Fruit fly (Drosophila melanogaster) whole organism, embryonic: Measurements from ENCODE around the gene caz.

Experiments used
- Asciz ChIP-seq: fragments of 200-800 bp; sonication (Bioruptor generic); optimal IDR thresholded peaks from 2 replicates; lab custom pipeline; 2017; ENCODE audit warnings: missing biosample characterization, mild to moderate bottlenecking, missing genetic modification characterization, missing genetic modification reagents
- B-H1 ChIP-seq: fragments of 200-800 bp; sonication (Bioruptor generic); IDR thresholded peaks from 3 replicates; pipeline ENCODE4 v1.3.6; 2022; ENCODE audit warnings: missing biosample characterization, missing genetic modification characterization
- B-H2 ChIP-seq: fragments of 200-800 bp; sonication (Bioruptor generic); optimal IDR thresholded peaks from 2 replicates; lab custom pipeline; 2018; ENCODE audit warnings: missing biosample characterization, mild to moderate bottlenecking, missing genetic modification characterization
- CG10147 ChIP-seq: fragments of 200-800 bp; sonication (Bioruptor generic); optimal IDR thresholded peaks from 2 replicates; lab custom pipeline; 2019; ENCODE audit warnings: missing biosample characterization, mild to moderate bottlenecking, missing genetic modification characterization, moderate library complexity
- CG10366 ChIP-seq: fragments of 200-800 bp; sonication (Bioruptor generic); IDR thresholded peaks from 2 replicates; pipeline ENCODE4 v1.3.6; 2022; ENCODE audit warnings: missing biosample characterization, missing genetic modification characterization
- CG14014 ChIP-seq: fragments of 200-800 bp; sonication (Bioruptor generic); IDR thresholded peaks from 2 replicates; pipeline ENCODE4 v1.3.6; 2022; ENCODE audit warnings: missing biosample characterization, missing genetic modification characterization
- CG14860 ChIP-seq: fragments of 200-800 bp; sonication (Bioruptor generic); IDR thresholded peaks from 3 replicates; pipeline ENCODE4 v1.3.6; 2022; ENCODE audit warnings: missing biosample characterization, missing genetic modification characterization; ENCODE audit not compliant: partially characterized antibody
- CG16813 ChIP-seq: fragments of 200-800 bp; sonication (Bioruptor generic); IDR thresholded peaks from 3 replicates; pipeline ENCODE4 v1.3.6; 2022; ENCODE audit warnings: missing biosample characterization, missing genetic modification characterization; ENCODE audit not compliant: partially characterized antibody
- CG17802 ChIP-seq: fragments of 200-800 bp; sonication (Bioruptor generic); optimal IDR thresholded peaks from 2 replicates; lab custom pipeline; 2018; ENCODE audit warnings: missing biosample characterization, mild to moderate bottlenecking, missing genetic modification characterization, moderate library complexity
- CG17912 ChIP-seq: fragments of 200-800 bp; sonication (Bioruptor generic); optimal IDR thresholded peaks from 2 replicates; lab custom pipeline; 2018; ENCODE audit warnings: missing biosample characterization, mild to moderate bottlenecking, missing genetic modification characterization
- CG1832 ChIP-seq: fragments of 200-800 bp; sonication (Bioruptor generic); optimal IDR thresholded peaks from 2 replicates; lab custom pipeline; 2017; ENCODE audit warnings: missing biosample characterization, mild to moderate bottlenecking, missing genetic modification characterization, inconsistent platforms
- CG2129 ChIP-seq: fragments of 200-800 bp; sonication (Bioruptor generic); IDR thresholded peaks from 2 replicates; pipeline ENCODE4 v1.3.6; 2022; ENCODE audit warnings: missing biosample characterization, missing genetic modification characterization; ENCODE audit not compliant: partially characterized antibody
- CG31388 ChIP-seq: fragments of 200-800 bp; sonication (Bioruptor generic); optimal IDR thresholded peaks from 2 replicates; lab custom pipeline; 2016; ENCODE audit warnings: missing biosample characterization, missing genetic modification characterization
- CG33557 ChIP-seq: fragments of 200-800 bp; sonication (Bioruptor generic); optimal IDR thresholded peaks from 2 replicates; lab custom pipeline; 2019; ENCODE audit warnings: missing biosample characterization, mild to moderate bottlenecking, missing genetic modification characterization, moderate library complexity
- CG3995 ChIP-seq: fragments of 200-800 bp; sonication (Bioruptor generic); optimal IDR thresholded peaks from 3 replicates; lab custom pipeline; 2016; ENCODE audit warnings: missing biosample characterization, missing genetic modification characterization
- CG4328 ChIP-seq: fragments of 200-800 bp; sonication (Bioruptor generic); optimal IDR thresholded peaks from 3 replicates; lab custom pipeline; 2017; ENCODE audit warnings: missing biosample characterization, missing genetic modification reagents, missing genetic modification characterization
- CG4820 ChIP-seq: fragments of 200-800 bp; sonication (Bioruptor generic); optimal IDR thresholded peaks from 3 replicates; lab custom pipeline; 2016; ENCODE audit warnings: missing biosample characterization, missing genetic modification characterization
- CG5953 ChIP-seq: fragments of 200-800 bp; sonication (Bioruptor generic); IDR thresholded peaks from 2 replicates; pipeline ENCODE4 v1.3.6; 2022; ENCODE audit warnings: missing biosample characterization, missing genetic modification characterization
- CG6272 ChIP-seq: fragments of 200-800 bp; sonication (Bioruptor generic); IDR thresholded peaks from 2 replicates; pipeline ENCODE4 v1.3.6; 2022; ENCODE audit warnings: missing biosample characterization, missing genetic modification characterization
- CG6689 ChIP-seq: fragments of 200-800 bp; sonication (Bioruptor generic); IDR thresholded peaks from 2 replicates; pipeline ENCODE4 v1.3.6; 2022; ENCODE audit warnings: missing biosample characterization, missing genetic modification characterization
- CG7357 ChIP-seq: fragments of 200-800 bp; sonication (Bioruptor generic); IDR thresholded peaks from 3 replicates; pipeline ENCODE4 v1.3.6; 2022; ENCODE audit warnings: missing biosample characterization, missing genetic modification characterization
- CG7987 ChIP-seq: fragments of 200-800 bp; sonication (Bioruptor generic); optimal IDR thresholded peaks from 2 replicates; lab custom pipeline; 2018; ENCODE audit warnings: missing biosample characterization, mild to moderate bottlenecking, missing genetic modification characterization, moderate library complexity
- CG9932 ChIP-seq: fragments of 200-800 bp; sonication (Bioruptor generic); IDR thresholded peaks from 2 replicates; pipeline ENCODE4 v1.3.6; 2022; ENCODE audit warnings: missing biosample characterization, missing genetic modification characterization
- CHES-1-like ChIP-seq: fragments of 200-800 bp; sonication (Bioruptor generic); optimal IDR thresholded peaks from 2 replicates; lab custom pipeline; 2016; ENCODE audit warnings: missing biosample characterization, missing genetic modification characterization
- Chrac-16 ChIP-seq: fragments of 200-800 bp; sonication (Bioruptor generic); optimal IDR thresholded peaks from 3 replicates; lab custom pipeline; 2016; ENCODE audit warnings: missing biosample characterization, missing genetic modification characterization
- Dad ChIP-seq: fragments of 200-800 bp; sonication (Bioruptor generic); optimal IDR thresholded peaks from 3 replicates; lab custom pipeline; 2016; ENCODE audit warnings: missing biosample characterization, missing genetic modification characterization
- Doc3 ChIP-seq: fragments of 200-800 bp; sonication (Bioruptor generic); IDR thresholded peaks from 3 replicates; pipeline ENCODE4 v1.3.6; 2022; ENCODE audit warnings: missing biosample characterization, missing genetic modification characterization; ENCODE audit not compliant: partially characterized antibody
- Dref ChIP-seq: fragments of 200-800 bp; sonication (Bioruptor generic); IDR thresholded peaks from 2 replicates; pipeline ENCODE4 v1.3.6; 2022; ENCODE audit warnings: missing biosample characterization, missing genetic modification characterization
- Drgx ChIP-seq: fragments of 200-800 bp; sonication (Bioruptor generic); IDR thresholded peaks from 2 replicates; pipeline ENCODE4 v1.3.6; 2022; ENCODE audit warnings: missing biosample characterization, missing genetic modification characterization
- Elba2 ChIP-seq: fragments of 200-800 bp; sonication (Bioruptor generic); optimal IDR thresholded peaks from 3 replicates; lab custom pipeline; 2016; ENCODE audit warnings: missing biosample characterization, missing genetic modification characterization
- HLH3B ChIP-seq: fragments of 200-800 bp; sonication (Bioruptor generic); IDR thresholded peaks from 2 replicates; pipeline ENCODE4 v1.3.6; 2022; ENCODE audit warnings: missing biosample characterization, missing genetic modification characterization
- Jarid2 ChIP-seq: fragments of 200-800 bp; sonication (Bioruptor generic); optimal IDR thresholded peaks from 3 replicates; lab custom pipeline; 2017; ENCODE audit warnings: mild to moderate bottlenecking, missing biosample characterization, missing genetic modification reagents, missing genetic modification characterization
- Pdp1 ChIP-seq, 2 experiments: fragments of 200-800 bp; sonication (Bioruptor generic); optimal IDR thresholded peaks; 3 replicates each; lab custom pipeline; 2016; ENCODE audit warnings: missing biosample characterization in 2 of 2, missing genetic modification characterization in 2 of 2, mild to moderate bottlenecking in 1 of 2, moderate library complexity in 1 of 2
- Poxn ChIP-seq: fragments of 200-800 bp; sonication (Bioruptor generic); IDR thresholded peaks from 2 replicates; pipeline ENCODE4 v1.3.6; 2022; ENCODE audit warnings: missing biosample characterization, missing genetic modification characterization
- Sry-δ ChIP-seq: fragments of 200-800 bp; sonication (Bioruptor generic); optimal IDR thresholded peaks from 2 replicates; lab custom pipeline; 2016; ENCODE audit warnings: missing biosample characterization, missing genetic modification characterization
- Usf ChIP-seq: fragments of 200-800 bp; sonication (Bioruptor generic); optimal IDR thresholded peaks from 2 replicates; lab custom pipeline; 2017; ENCODE audit warnings: missing genotype, missing biosample characterization, missing genetic modification characterization
- amos ChIP-seq: fragments of 200-800 bp; sonication (Bioruptor generic); IDR thresholded peaks from 2 replicates; pipeline ENCODE4 v1.3.6; 2022; ENCODE audit warnings: missing biosample characterization, missing genetic modification characterization; ENCODE audit not compliant: partially characterized antibody
- bbx ChIP-seq: fragments of 200-800 bp; sonication (Bioruptor generic); IDR thresholded peaks from 2 replicates; pipeline ENCODE4 v1.3.6; 2022; ENCODE audit warnings: missing biosample characterization, missing genetic modification characterization; ENCODE audit not compliant: partially characterized antibody
- dmrt99B ChIP-seq: fragments of 200-800 bp; sonication (Bioruptor generic); optimal IDR thresholded peaks from 2 replicates; lab custom pipeline; 2018; ENCODE audit warnings: missing biosample characterization, mild to moderate bottlenecking, missing genetic modification characterization, moderate library complexity
- insv ChIP-seq, 2 experiments: fragments of 200-800 bp; sonication (Bioruptor generic); optimal IDR thresholded peaks; 3 replicates each; lab custom pipeline; 2016 to 2018; ENCODE audit warnings: missing biosample characterization in 2 of 2, missing genetic modification characterization in 2 of 2
- nau ChIP-seq: fragments of 200-800 bp; sonication (Bioruptor generic); optimal IDR thresholded peaks from 3 replicates; lab custom pipeline; 2017; ENCODE audit warnings: missing biosample characterization, mild to moderate bottlenecking, missing genetic modification characterization, missing genetic modification reagents
- p53 ChIP-seq: fragments of 200-800 bp; sonication (Bioruptor generic); optimal IDR thresholded peaks from 2 replicates; lab custom pipeline; 2016; ENCODE audit warnings: missing biosample characterization, missing genetic modification characterization
- pros ChIP-seq: fragments of 200-800 bp; sonication (Bioruptor generic); optimal IDR thresholded peaks from 3 replicates; lab custom pipeline; 2019; ENCODE audit warnings: missing biosample characterization, mild to moderate bottlenecking, missing genetic modification characterization, moderate library complexity
- sna ChIP-seq: fragments of 200-800 bp; sonication (Bioruptor generic); IDR thresholded peaks from 2 replicates; pipeline ENCODE4 v1.3.6; 2022; ENCODE audit warnings: missing biosample characterization, missing genetic modification characterization; ENCODE audit not compliant: partially characterized antibody
- tna ChIP-seq: fragments of 200-800 bp; sonication (Bioruptor generic); IDR thresholded peaks from 2 replicates; pipeline ENCODE4 v1.3.6; 2022; ENCODE audit warnings: missing biosample characterization, missing genetic modification characterization; ENCODE audit not compliant: partially characterized antibody
- vfl ChIP-seq: fragments of 200-800 bp; sonication (Bioruptor generic); optimal IDR thresholded peaks from 2 replicates; lab custom pipeline; 2016; ENCODE audit warnings: missing biosample characterization, missing genetic modification characterization
- wor ChIP-seq: fragments of 200-800 bp; sonication (Bioruptor generic); IDR thresholded peaks from 2 replicates; pipeline ENCODE4 v1.3.6; 2022; ENCODE audit warnings: missing biosample characterization, missing genetic modification characterization
- z ChIP-seq: fragments of 200-800 bp; sonication (Bioruptor generic); IDR thresholded peaks from 3 replicates; pipeline ENCODE4 v1.3.6; 2022; ENCODE audit warnings: missing biosample characterization, missing genetic modification characterization
- zf30C ChIP-seq: fragments of 200-800 bp; sonication (Bioruptor generic); optimal IDR thresholded peaks from 3 replicates; lab custom pipeline; 2018; ENCODE audit warnings: missing biosample characterization, mild to moderate bottlenecking, missing genetic modification characterization

Gene caz

DNA sequence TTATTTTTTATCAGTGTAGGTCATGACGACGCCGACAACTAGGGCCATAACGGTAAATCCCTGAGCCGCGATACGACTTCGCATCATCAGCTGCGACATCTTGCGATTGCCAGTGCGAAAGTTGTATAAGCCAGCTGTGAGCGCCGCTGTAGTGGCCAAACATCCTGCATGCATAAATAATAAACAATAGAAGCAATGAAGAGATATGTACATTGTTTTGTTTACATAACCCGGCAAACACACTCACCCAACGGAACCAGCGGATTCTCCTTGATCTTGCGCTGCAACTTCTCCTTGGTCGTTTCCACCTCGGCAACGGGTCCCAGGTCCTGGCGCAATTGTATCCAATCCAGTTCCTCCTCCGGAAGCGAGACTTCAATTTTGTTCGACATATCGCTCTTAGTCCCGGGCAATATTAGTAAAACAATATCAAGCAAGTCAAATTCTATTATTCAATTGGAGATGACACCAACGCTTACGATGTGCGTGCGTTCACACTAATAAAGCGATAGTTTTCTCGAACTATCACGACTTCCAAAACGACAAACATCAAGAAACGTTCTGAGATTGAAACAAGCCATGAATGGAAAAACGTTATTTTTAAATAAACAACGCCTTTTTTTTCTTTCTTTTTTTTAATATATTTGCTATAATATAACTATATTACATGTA, 43.1 kb downstream of the caz start (continued):
- no peak for TF ChIP-seq CG6272 (GFP tag; lab: Robert Waterston, UW)
- peak; percentile 87 for TF ChIP-seq bbx (GFP tag; lab: Robert Waterston, UW)
- no peak for TF ChIP-seq wor (GFP tag; lab: Robert Waterston, UW)
- TF ChIP-seq CG33557: no peak
- TF ChIP-seq sna (GFP tag; lab: Robert Waterston, UW): peak; percentile 70
- no peak for TF ChIP-seq Asciz (GFP tag; lab: Kevin White, UChicago)
- no peak for TF ChIP-seq nau (GFP tag; lab: Kevin White, UChicago)
- peak; percentile 71 for TF ChIP-seq Doc3
- no peak for TF ChIP-seq Jarid2 (GFP tag; lab: Kevin White, UChicago)
- no peak for TF ChIP-seq CG6689 (GFP tag; lab: Robert Waterston, UW)
- no peak for TF ChIP-seq Elba2
- no peak for TF ChIP-seq CG17912
- TF ChIP-seq CG4328: no peak
- no peak for TF ChIP-seq Poxn (GFP tag; lab: Robert Waterston, UW)
- TF ChIP-seq CG14860: peak; percentile 51
- TF ChIP-seq CG5953: no peak
- TF ChIP-seq CG7987 (GFP tag; lab: Kevin White, UChicago): no peak
- TF ChIP-seq tna: peak; percentile 57
- peak; percentile 24 for TF ChIP-seq CHES-1-like (GFP tag; lab: Kevin White, UChicago)
- TF ChIP-seq B-H1 (GFP tag; lab: Robert Waterston, UW): no peak
- no peak for TF ChIP-seq z (GFP tag; lab: Robert Waterston, UW)
- no peak for TF ChIP-seq CG10366 (GFP tag; lab: Robert Waterston, UW)
- no peak for TF ChIP-seq Dad (GFP tag; lab: Kevin White, UChicago)
- no peak for TF ChIP-seq p53 (GFP tag; lab: Kevin White, UChicago)
- TF ChIP-seq CG16813: peak; percentile 86
- TF ChIP-seq B-H2 (GFP tag; lab: Kevin White, UChicago): peak; percentile 24
- TF ChIP-seq pros (GFP tag; lab: Kevin White, UChicago): no peak
- TF ChIP-seq Usf (GFP tag; lab: Kevin White, UChicago): no peak
- no peak for TF ChIP-seq Drgx (GFP tag; lab: Robert Waterston, UW)
- TF ChIP-seq zf30C (GFP tag; lab: Kevin White, UChicago): peak; percentile 60
- no peak for TF ChIP-seq CG14014 (GFP tag; lab: Robert Waterston, UW)
- no peak for TF ChIP-seq CG10147 (GFP tag; lab: Kevin White, UChicago)
- peak; percentile 69 for TF ChIP-seq CG9932
- peak; percentile 71 for TF ChIP-seq CG2129 (GFP tag; lab: Robert Waterston, UW)
- TF ChIP-seq CG31388 (GFP tag; lab: Kevin White, UChicago): no peak
- TF ChIP-seq Sry-δ (GFP tag; lab: Kevin White, UChicago): peak; percentile 89
- TF ChIP-seq HLH3B (GFP tag; lab: Robert Waterston, UW): no peak
- TF ChIP-seq CG4820: no peak
- no peak for TF ChIP-seq Chrac-16 (GFP tag; lab: Kevin White, UChicago)
- TF ChIP-seq Pdp1 (GFP tag; optimal IDR thresholded peaks at IDR 0.05; lab: Kevin White, UChicago): peak in 1 of 2 experiments; percentile 88
- TF ChIP-seq amos: peak; percentile 91
- TF ChIP-seq CG1832: no peak
- TF ChIP-seq CG3995 (GFP tag; lab: Kevin White, UChicago): peak; percentile 95
- TF ChIP-seq dmrt99B: no peak
- no peak for TF ChIP-seq insv (GFP tag; optimal IDR thresholded peaks at IDR 0.05; lab: Kevin White, UChicago)
- TF ChIP-seq CG7357 (GFP tag; lab: Robert Waterston, UW): peak; percentile 12; the same call in 2 of the 3 replicates
- TF ChIP-seq Dref (GFP tag; lab: Robert Waterston, UW): peak; percentile 48
- peak; percentile 78 for TF ChIP-seq CG17802 (tag; lab: Kevin White, UChicago)
- TF ChIP-seq vfl (GFP tag; lab: Kevin White, UChicago): no peak
